Worm (Caenorhabditis elegans): ENCODE measurements around the gene srh-18.

Gene srh-18

ce11 chrV:13352415-13352814, 34.2 kb downstream of the srh-18 start:
- TF ChIP-seq mep-1 (tag; optimal IDR thresholded peaks at IDR 0.05): no peak
- TF ChIP-seq M03D4.4 (tag; optimal IDR thresholded peaks at IDR 0.05): no peak
- TF ChIP-seq ceh-39 (tag; optimal IDR thresholded peaks at IDR 0.05): no peak
- TF ChIP-seq snpc-4 (tag; optimal IDR thresholded peaks at IDR 0.05): no peak
- TF ChIP-seq mls-2 (tag; optimal IDR thresholded peaks at IDR 0.05): no peak
- no peak for TF ChIP-seq cnd-1 (tag; optimal IDR thresholded peaks at IDR 0.05)
- no peak for TF ChIP-seq blmp-1 (tag; optimal IDR thresholded peaks at IDR 0.05)
- no peak for TF ChIP-seq ham-2 (GFP tag; optimal IDR thresholded peaks at IDR 0.05)
- TF ChIP-seq tbx-8 (GFP tag; optimal IDR thresholded peaks at IDR 0.05): no peak
- no peak for TF ChIP-seq nhr-2 (tag; optimal IDR thresholded peaks at IDR 0.05)
- no peak for TF ChIP-seq lin-13 (tag; optimal IDR thresholded peaks at IDR 0.05)
- no peak for TF ChIP-seq sptf-1 (tag; optimal IDR thresholded peaks at IDR 0.05)
- TF ChIP-seq bed-3 (GFP tag; optimal IDR thresholded peaks at IDR 0.05): no peak
- no peak for TF ChIP-seq flh-1 (GFP tag; optimal IDR thresholded peaks at IDR 0.05)
- TF ChIP-seq ceh-43 (GFP tag; optimal IDR thresholded peaks at IDR 0.05): no peak

DNA sequence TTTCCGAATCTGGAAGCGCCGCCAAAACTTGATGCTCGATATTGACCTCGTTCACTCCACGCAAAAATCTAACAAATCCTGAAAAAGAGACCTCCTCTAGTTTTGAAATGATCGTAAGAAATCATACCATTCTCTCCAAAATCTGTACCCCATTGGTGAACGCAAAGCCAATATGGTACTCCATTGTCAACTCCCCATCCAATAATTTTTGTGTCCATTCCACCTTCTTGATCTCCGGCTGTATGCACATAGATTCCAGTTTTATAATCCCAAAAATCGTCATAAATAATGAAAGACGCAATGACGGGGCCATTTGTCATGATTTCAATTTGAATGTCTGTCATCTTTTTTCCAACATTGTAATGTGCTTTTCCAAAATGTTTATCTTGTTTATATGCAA, 38.0 kb downstream of the srh-18 start:
- TF ChIP-seq ceh-43 (GFP tag; optimal IDR thresholded peaks at IDR 0.05) (no peak), lin-32 (GFP tag; optimal IDR thresholded peaks at IDR 0.05) (no peak), lin-13 (tag; optimal IDR thresholded peaks at IDR 0.05) (no peak), unc-120 (tag; optimal IDR thresholded peaks at IDR 0.05; ENCODE audit: poor library complexity, severe bottlenecking) (no peak), unc-62 (GFP tag; optimal IDR thresholded peaks at IDR 0.05) (no peak), nhr-76 (tag; optimal IDR thresholded peaks at IDR 0.05) (no peak), unc-39 (tag; optimal IDR thresholded peaks at IDR 0.05) (no peak), hlh-1 (tag; optimal IDR thresholded peaks at IDR 0.05) (no peak), blmp-1 (tag; optimal IDR thresholded peaks at IDR 0.05) (no peak), elt-1 (tag; optimal IDR thresholded peaks at IDR 0.05; ENCODE audit: borderline replicate concordance, insufficient read depth) (no peak), M03D4.4 (tag; optimal IDR thresholded peaks at IDR 0.05) (no peak), bed-3 (GFP tag; optimal IDR thresholded peaks at IDR 0.05) (no peak), ham-2 (GFP tag; optimal IDR thresholded peaks at IDR 0.05) (no peak), mls-2 (tag; optimal IDR thresholded peaks at IDR 0.05) (no peak), nhr-28 (tag; optimal IDR thresholded peaks at IDR 0.05) (no peak), nhr-12 (tag; optimal IDR thresholded peaks at IDR 0.05) (no peak), nhr-2 (tag; optimal IDR thresholded peaks at IDR 0.05) (no peak), drap-1 (GFP tag; optimal IDR thresholded peaks at IDR 0.05) (no peak)

DNA sequence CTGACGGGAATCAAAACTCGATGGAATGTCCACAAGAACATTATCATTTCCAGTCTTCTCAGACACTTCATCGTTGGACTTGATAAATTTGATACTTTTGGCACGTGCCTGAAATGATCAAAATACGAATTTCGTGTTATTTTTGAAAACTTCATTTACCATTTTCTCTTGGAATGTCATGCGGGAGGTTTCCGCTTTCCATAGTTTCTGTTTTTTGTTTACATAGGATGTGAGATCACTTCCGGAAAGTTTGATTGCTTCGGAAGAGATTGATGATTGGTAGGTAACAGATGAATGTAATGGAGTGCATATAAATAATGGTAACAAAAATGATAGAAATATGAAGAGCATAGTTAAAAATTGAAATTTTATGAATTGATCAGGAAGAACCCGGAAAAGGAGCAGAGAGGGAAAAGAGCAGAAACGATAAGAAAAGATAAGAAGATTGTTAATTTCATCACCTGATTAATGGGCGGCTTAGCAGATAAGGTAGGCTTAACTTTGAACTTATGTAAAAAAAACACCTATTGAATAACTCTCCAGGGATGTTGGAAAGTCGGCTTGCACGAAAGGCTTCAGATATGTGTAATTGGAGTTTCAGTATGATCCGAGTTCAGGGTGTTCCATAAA, 39.5 kb downstream of the srh-18 start, which contains the start of gene F32H5.1:
F32H5.1 (minus strand) TSS at position 386 of the 630 bp plus-strand sequence.
- no peak for TF ChIP-seq hlh-1 (tag; optimal IDR thresholded peaks at IDR 0.05)

DNA sequence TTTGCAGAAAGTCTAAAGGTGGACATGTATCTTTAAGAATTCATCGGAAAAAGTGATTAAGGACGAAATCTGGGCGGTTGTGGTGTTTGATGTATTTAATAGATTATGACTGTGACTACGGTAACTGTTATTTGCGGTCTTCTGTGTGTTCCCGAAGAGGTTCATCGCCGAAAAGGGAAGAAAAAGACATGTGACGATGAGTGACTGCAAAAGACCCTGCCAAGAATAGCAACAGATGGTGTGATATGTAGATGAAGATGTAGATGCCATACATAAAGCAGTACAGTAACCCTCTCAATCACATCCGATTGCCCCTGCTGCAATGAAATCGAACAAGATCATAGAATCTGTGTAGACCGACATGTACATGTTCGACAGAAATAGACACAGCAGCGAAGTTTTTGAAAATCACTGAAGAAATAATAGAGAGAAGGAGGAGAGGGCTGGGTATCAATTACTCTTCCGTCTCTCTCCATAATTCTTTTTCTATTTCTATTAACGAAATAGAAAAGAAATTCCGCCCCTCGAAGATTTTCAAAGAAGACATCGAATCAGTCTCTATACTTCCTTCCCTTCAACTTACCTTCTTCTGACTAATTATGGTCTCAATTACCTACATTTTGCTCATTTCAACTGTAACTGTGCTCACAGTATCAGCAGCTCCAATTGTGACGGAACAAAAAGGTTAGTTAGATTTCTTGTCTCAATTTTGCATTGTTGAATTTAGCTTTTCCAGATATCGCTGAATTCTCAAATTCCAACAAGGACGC, 40.8 kb downstream of the srh-18 start, which contains the start of gene F32H5.3:
F32H5.3 (plus strand) TSS at position 513 of the 770 bp plus-strand sequence.
- TF ChIP-seq sptf-1 (tag; optimal IDR thresholded peaks at IDR 0.05) (no peak), ces-1 (GFP tag; optimal IDR thresholded peaks at IDR 0.05) (no peak), pha-4 (tag; optimal IDR thresholded peaks at IDR 0.05) (no peak), ceh-43 (GFP tag; optimal IDR thresholded peaks at IDR 0.05) (no peak), ztf-11 (tag; optimal IDR thresholded peaks at IDR 0.05) (no peak), nhr-28 (tag; optimal IDR thresholded peaks at IDR 0.05) (no peak), flh-1 (GFP tag; optimal IDR thresholded peaks at IDR 0.05) (no peak)

- TF ChIP-seq mep-1 (tag; optimal IDR thresholded peaks at IDR 0.05) (no peak), ceh-83 (GFP tag; optimal IDR thresholded peaks at IDR 0.05) (no peak), lin-32 (GFP tag; optimal IDR thresholded peaks at IDR 0.05) (no peak), bed-3 (GFP tag; optimal IDR thresholded peaks at IDR 0.05) (no peak), pha-4 (tag; optimal IDR thresholded peaks at IDR 0.05) (no peak), tbx-8 (GFP tag; optimal IDR thresholded peaks at IDR 0.05) (no peak), ceh-43 (GFP tag; optimal IDR thresholded peaks at IDR 0.05) (no peak), ztf-11 (tag; optimal IDR thresholded peaks at IDR 0.05) (no peak), mls-2 (tag; optimal IDR thresholded peaks at IDR 0.05) (no peak), nhr-28 (tag; optimal IDR thresholded peaks at IDR 0.05) (no peak), ham-2 (GFP tag; optimal IDR thresholded peaks at IDR 0.05) (no peak), ces-1 (GFP tag; optimal IDR thresholded peaks at IDR 0.05) (no peak), elt-1 (tag; optimal IDR thresholded peaks at IDR 0.05; ENCODE audit: borderline replicate concordance, insufficient read depth) (no peak)
These were observed 42.0 kb downstream of the srh-18 start, which contains the start of gene F32H5.4 for ce11 chrV:13360254-13360653. F32H5.4 (plus strand) TSS chrV:13360554.
